Worm (Caenorhabditis elegans): ENCODE data around the gene ZC487.2.

ZC487.2 gene

DNA sequence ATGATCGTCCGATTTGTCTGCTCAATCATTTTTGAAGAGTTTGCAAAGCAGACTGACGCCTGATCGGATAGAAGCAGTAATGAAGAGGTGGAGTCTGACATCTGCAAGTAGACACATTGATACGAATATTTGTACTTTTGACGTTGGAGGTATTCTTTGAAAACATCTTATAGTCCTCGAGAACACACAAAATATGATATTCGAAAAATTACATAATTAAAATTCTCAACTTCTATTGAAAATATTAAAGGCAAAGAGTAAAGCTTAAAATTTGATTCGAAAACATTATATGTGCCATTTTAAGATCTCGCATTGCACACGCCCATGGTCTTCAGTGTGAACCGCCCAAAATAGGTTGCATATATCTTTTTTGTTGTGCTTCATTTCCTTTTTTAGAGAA lies at the start of gene ZC487.2:
Gene ZC487.2, minus strand, starts transcription at position 101 of the 400 bp plus-strand sequence.
- TF ChIP-seq dao-5 (tag; optimal IDR thresholded peaks at IDR 0.05) (no peak), W03F9.2 (tag; optimal IDR thresholded peaks at IDR 0.05) (no peak), him-1 (tag; optimal IDR thresholded peaks at IDR 0.05) (no peak)

DNA sequence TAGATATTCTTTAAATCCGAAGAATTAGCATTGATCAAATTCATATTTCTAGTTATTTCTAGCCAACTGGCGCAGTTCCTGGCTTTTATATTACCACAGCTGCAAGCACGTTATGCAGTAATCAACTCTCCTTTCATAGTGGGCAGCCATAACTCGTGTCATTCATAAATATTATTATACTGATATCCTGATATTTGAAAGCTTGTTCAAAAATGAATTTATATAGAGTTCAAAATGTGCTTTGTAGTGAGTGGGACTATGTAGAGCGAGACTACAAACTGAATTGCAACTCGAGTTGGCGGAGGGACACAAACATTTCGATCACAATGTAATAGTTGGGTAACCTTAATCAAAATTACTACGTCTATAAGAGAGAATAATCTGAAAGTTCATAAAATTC lies 49.4 kb upstream of the ZC487.2 start, which contains the start of gene srh-30:
Gene srh-30, minus strand, starts transcription at position 101 of the 400 bp plus-strand sequence.
- TF ChIP-seq dao-5 (tag; optimal IDR thresholded peaks at IDR 0.05) (no peak), W03F9.2 (tag; optimal IDR thresholded peaks at IDR 0.05) (no peak), him-1 (tag; optimal IDR thresholded peaks at IDR 0.05) (no peak)

DNA sequence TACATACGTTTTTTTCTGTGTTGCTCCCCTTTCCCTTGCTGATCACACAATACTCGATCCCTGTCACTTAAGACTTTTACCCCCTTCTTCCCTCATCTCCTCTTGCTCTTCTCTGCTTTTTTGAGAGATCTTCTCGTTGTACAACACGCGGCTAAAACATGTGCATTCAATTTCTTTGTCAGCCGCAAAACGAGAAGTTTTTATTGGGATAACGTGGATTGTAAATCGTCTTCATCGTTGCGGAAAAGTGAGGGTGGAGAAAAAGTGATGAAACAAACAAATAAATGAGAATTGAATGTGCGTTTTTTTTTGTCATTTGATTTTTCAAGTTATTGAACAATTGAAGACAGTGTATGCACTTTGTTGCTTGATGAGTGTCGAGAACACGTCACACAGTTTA lies 47.2 kb upstream of the ZC487.2 start:
- TF ChIP-seq W03F9.2 (tag; optimal IDR thresholded peaks at IDR 0.05), result no peak
- TF ChIP-seq him-1 (tag; optimal IDR thresholded peaks at IDR 0.05), result no peak
- TF ChIP-seq dao-5 (tag; optimal IDR thresholded peaks at IDR 0.05), result no peak

DNA sequence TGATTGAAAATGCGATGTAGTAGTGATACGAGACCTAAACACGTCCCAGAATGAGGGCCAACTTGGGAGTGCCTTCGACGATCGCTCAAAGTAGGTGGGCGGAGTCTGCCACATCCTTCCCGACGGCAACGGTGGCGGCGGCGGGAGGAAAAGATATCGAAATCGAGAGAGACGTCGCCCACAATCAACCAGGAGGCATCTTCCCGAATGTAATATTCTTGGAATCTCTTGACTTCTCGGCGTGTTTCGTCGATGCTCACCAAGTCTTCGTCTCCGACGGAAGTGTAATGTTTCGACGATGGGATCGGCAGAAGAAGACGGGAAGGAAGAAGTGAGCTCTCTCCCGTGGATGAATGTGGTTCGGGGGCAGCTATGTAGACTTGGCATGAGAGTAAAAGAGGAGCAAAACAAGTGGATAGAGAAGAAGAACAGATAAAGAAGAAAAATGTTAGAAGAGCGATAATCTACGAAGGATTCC lies 46.2 kb upstream of the ZC487.2 start, which contains the start of the genes T25F10.1 and clik-1:
Gene T25F10.1, plus strand, starts transcription at position 51 of the 478 bp plus-strand sequence.
Gene clik-1, minus strand, starts transcription at position 281 of the 478 bp plus-strand sequence.
- no peak for TF ChIP-seq W03F9.2 (tag; optimal IDR thresholded peaks at IDR 0.05)

DNA sequence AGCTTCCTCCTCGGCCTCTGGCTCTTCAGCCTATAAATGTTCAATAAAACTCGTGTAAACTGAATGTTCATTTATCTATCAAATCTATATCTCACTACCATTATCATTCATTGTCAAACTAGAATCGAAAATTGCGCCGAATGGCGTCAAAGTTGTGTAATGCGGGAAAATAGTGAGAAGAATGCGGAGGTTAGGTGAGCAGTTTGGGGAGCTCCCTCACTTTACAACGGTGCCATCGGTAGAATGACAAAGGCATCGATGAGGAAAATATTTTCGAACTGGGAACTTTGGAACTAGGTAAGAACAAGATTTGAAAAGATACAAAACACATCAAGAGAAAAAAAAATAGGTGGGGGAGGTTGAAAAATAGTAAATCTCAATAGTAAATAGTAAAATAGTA lies 45.3 kb upstream of the ZC487.2 start:
- TF ChIP-seq W03F9.2 (tag; optimal IDR thresholded peaks at IDR 0.05), result no peak
- TF ChIP-seq him-1 (tag; optimal IDR thresholded peaks at IDR 0.05), result no peak
- TF ChIP-seq dao-5 (tag; optimal IDR thresholded peaks at IDR 0.05), result no peak

DNA sequence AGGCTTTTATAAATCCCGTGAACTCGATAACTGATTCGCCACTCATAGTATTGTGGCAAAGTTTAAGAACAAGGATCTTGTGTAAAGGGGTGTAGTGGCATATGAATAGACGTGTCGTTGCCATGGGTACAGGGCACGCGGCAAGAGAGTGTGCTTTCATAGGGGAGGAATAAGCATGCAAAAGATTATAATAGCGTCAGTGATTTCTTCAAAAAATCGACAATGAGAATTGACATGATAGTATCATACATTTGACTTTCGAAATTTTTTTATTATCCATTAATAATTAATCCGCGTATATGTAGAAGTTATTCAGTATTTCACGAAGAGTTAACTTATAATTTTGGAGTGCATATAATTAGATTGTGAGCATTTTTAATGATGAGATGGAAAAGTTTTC lies 42.7 kb upstream of the ZC487.2 start, which contains the start of gene bbs-8:
Gene bbs-8, minus strand, starts transcription at position 101 of the 400 bp plus-strand sequence.
- no peak for TF ChIP-seq dao-5 (tag; optimal IDR thresholded peaks at IDR 0.05)
- no peak for TF ChIP-seq W03F9.2 (tag; optimal IDR thresholded peaks at IDR 0.05)
- TF ChIP-seq him-1 (tag; optimal IDR thresholded peaks at IDR 0.05), result no peak

DNA sequence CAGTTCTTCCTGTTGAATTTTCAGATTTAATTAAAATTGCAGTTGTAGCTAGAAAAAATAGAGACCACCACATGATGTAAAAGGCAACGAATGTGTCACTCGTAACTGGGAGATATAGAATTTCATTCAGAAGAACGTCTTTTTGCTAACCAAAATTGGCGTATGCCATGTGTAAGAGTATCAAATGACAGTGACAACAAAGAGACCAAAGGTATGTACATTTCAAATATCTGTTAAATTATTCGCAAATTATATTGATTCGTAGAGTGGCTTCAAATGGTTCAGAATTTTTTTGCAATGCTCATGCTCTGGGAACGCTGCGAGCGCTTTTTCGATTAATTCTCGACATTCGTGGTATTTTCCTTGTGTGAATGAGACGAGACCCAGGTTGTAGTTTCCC lies 40.1 kb upstream of the ZC487.2 start, which contains the start of gene T25F10.4:
Gene T25F10.4, minus strand, starts transcription at position 101 of the 400 bp plus-strand sequence.
- TF ChIP-seq W03F9.2 (tag; optimal IDR thresholded peaks at IDR 0.05), result no peak
- no peak for TF ChIP-seq dao-5 (tag; optimal IDR thresholded peaks at IDR 0.05)
- TF ChIP-seq him-1 (tag; optimal IDR thresholded peaks at IDR 0.05), result no peak

DNA sequence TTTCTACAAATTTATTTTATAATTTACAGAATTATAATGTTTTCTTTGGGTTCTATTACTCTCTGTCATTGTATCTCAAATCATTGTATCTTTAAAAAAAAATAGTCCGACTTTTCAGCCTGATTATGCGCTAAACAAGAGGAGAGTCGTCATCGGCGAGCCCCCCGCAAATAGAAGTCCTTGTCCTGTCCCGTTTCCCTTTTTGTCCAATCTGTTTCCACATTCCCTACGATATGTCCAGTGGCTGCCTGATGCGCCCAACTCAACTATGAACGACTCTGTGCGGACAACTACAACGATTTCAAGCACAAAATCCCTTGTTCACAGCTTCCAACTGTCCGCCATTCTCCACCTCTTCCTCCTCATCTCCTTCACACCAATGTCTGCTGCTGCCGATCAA lies 35.7 kb upstream of the ZC487.2 start, which contains the start of gene dbl-1:
Gene dbl-1, plus strand, starts transcription at position 119 of the 400 bp plus-strand sequence.
- TF ChIP-seq him-1 (tag; optimal IDR thresholded peaks at IDR 0.05) (no peak), dao-5 (tag; optimal IDR thresholded peaks at IDR 0.05) (no peak), W03F9.2 (tag; optimal IDR thresholded peaks at IDR 0.05) (no peak)

DNA sequence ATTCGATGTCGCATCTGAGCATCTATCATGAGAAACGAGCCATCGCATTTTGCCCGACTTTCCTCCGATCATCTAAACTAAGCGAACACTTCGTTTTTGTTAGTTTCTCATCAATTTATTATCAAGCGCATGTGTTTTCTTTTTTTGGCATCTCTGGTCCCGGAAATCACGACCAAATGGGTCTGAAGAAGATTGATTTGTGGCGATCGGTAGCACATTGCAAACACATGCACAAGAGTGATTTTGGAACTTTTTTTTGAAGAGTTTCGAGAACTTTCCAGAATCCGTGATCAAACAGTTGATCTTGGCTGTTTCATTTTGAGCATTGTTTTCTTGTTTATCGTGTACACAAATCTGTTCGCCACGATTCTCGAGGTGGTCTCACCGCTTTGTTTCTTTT lies 31.0 kb upstream of the ZC487.2 start:
- TF ChIP-seq dao-5 (tag; optimal IDR thresholded peaks at IDR 0.05) (no peak), W03F9.2 (tag; optimal IDR thresholded peaks at IDR 0.05) (no peak), him-1 (tag; optimal IDR thresholded peaks at IDR 0.05) (no peak)

DNA sequence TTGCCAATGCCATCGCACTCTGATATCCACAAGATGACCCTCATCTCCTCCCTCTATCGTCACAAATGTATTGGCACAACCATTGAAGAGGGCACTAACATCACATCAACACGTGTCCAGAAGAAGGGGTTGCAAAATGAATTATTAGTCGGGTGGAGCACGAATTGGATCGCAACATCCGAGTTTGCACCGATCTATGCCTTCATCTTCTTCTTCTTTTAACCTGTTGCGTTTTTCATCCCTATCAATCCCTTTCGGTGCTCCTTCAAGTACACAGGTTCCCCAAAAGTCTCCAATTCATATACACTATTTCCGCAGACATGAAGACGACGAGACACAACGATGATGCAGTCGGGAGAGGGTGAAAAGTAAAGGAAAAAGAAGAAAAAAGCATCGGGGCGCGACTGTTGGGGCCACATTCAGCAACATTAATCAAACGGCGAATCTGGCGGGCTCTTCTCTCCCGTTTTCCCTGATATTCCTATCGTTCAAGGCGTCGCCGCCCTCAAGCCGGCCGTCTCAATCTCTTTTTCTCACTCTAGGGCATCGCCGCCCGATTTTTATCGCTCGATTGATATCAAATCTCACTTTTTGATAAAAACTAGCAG lies 29.3 kb upstream of the ZC487.2 start:
- TF ChIP-seq him-1 (tag; optimal IDR thresholded peaks at IDR 0.05), result no peak
- no peak for TF ChIP-seq W03F9.2 (tag; optimal IDR thresholded peaks at IDR 0.05)
- TF ChIP-seq dao-5 (tag; optimal IDR thresholded peaks at IDR 0.05), result no peak

DNA sequence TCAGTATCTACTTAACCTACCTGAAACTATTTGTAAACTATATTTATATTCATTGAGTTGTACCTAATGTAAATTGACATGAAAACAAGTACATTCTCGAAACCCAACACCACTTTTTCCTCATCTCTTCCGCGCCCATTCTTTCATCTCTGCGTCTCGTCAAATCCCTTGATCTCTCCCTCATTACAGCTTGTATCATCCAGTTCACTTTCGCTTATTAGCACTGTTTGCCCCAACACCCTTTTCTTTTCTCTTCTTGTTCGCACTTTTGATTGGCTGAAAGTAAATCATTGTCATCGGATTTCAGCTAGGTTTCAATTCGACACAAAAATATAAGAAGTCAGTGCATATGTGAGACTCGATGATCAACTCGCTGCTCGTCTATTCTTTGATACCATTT lies 22.5 kb upstream of the ZC487.2 start, which contains the start of gene T25F10.3:
Gene T25F10.3, plus strand, starts transcription at position 308 of the 400 bp plus-strand sequence.
- TF ChIP-seq him-1 (tag; optimal IDR thresholded peaks at IDR 0.05) (no peak), W03F9.2 (tag; optimal IDR thresholded peaks at IDR 0.05) (no peak), dao-5 (tag; optimal IDR thresholded peaks at IDR 0.05) (no peak)

DNA sequence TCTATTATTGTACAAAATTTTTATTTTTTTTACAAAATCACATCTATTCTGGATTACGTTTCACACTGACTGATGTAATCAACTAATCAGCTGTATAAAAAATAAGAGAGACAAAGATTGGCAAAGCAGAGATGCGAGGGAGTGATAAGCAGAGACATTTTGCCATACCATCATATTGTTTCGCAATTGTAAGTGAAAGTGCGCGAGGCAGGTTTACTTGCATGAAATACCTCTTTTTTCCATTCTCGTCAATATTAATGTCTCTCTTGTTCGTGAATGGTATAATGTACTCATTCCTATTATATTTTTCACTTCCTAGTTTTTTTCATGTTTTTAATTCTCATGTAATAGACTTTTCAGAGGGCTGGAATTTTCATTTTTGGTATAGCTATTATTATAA lies 14.6 kb upstream of the ZC487.2 start:
- no peak for TF ChIP-seq him-1 (tag; optimal IDR thresholded peaks at IDR 0.05)
- TF ChIP-seq W03F9.2 (tag; optimal IDR thresholded peaks at IDR 0.05), result no peak
- TF ChIP-seq dao-5 (tag; optimal IDR thresholded peaks at IDR 0.05), result no peak

DNA sequence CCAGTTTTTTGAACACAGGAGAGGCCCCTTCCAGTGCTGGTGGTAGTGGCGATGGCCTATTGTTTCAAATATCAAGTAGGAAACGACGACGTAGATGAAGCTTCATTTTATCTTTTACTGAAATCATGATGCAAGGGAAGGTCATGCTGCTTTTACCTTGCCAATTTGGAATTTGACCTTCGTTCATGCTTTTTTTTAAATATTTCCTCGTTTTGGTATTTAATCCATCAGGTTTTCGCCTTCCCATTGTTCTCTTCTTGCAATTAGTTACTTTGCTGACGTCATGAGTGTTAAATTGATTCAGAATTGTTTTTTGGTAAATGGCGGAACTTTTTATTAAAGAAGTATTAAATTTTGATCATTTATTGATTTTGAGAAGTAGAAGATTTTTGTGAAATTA lies 13.8 kb upstream of the ZC487.2 start:
- TF ChIP-seq him-1 (tag; optimal IDR thresholded peaks at IDR 0.05) (no peak), W03F9.2 (tag; optimal IDR thresholded peaks at IDR 0.05) (no peak), dao-5 (tag; optimal IDR thresholded peaks at IDR 0.05) (no peak)

DNA sequence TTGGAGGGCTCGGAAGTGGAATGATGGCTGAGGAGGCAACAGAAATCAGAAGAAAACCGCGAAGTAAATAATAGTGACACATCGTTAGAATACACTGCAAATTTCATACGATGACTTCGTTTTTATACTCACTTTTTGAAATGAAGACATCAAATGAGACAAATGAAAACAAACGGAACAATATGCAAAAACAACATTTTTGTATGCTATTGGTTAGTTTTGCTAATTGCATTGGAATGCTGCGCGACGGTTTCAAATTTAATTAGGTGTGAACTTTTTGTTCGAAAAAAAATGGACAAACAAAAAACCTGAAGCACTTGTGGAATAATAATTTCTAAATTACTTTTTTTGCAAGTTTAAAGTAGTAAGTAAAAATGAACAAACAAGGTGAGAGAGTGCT lies 10.7 kb upstream of the ZC487.2 start, which contains the start of gene grl-8:
Gene grl-8, minus strand, starts transcription at position 101 of the 400 bp plus-strand sequence.
- TF ChIP-seq W03F9.2 (tag; optimal IDR thresholded peaks at IDR 0.05) (no peak), him-1 (tag; optimal IDR thresholded peaks at IDR 0.05) (no peak), dao-5 (tag; optimal IDR thresholded peaks at IDR 0.05) (no peak)
